Fruit fly (Drosophila melanogaster): ENCODE results near the gene Task6.

Gene Task6

DNA sequence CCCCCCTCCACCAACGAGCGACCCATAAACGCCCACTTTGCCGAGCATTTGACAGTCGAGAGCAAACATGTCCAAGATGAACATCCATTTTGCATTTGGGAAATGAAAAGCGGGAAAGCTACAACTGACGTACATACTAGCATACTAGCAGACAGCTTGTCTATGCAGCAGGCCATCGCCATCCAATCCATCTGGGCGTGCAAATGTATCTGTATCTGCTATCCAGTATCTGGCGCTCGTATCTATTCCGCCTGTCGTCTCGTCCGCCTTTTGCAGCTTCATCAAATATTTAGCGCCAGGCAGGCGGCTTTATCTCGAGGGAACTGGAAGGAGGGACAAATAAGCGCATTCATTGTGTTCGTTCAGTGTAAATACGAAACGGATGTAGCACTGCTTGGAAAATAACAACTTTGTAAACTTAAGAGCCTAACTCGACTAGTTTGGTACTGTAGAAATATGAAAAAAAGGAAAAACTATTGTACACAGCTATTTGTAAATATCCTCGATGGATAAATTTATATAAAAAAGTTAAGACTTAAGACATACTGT lies 39.7 kb upstream of the Task6 start (continued):
- TF ChIP-seq hkb (optimal IDR thresholded peaks at IDR 0.05) (no peak), hkb (GFP tag; IDR thresholded peaks at IDR 0.05) (no peak), aop (GFP tag; IDR thresholded peaks at IDR 0.05) (0 out of 2 replicates have a peak, but pooled peaks have one; percentile 60), cad (GFP tag; optimal IDR thresholded peaks at IDR 0.05) (no peak), gem (tag; optimal IDR thresholded peaks at IDR 0.05) (peak; percentile 7), ci (GFP tag; IDR thresholded peaks at IDR 0.05) (0 out of 3 replicates have a peak, but pooled peaks have one; percentile 62), pzg (GFP tag; optimal IDR thresholded peaks at IDR 0.05) (no peak), BtbVII (GFP tag; optimal IDR thresholded peaks at IDR 0.05) (no peak), CG33557 (GFP tag; optimal IDR thresholded peaks at IDR 0.05) (peak; percentile 14), CG30020 (tag; optimal IDR thresholded peaks at IDR 0.05) (no peak), crol (GFP tag; IDR thresholded peaks at IDR 0.05) (peak; percentile 52), Med (GFP tag) (peak; percentile 71), CG15696 (tag; optimal IDR thresholded peaks at IDR 0.05) (peak; percentile 19), cato (GFP tag; optimal IDR thresholded peaks at IDR 0.05; ENCODE audit: borderline replicate concordance) (no peak), CG14050 (GFP tag; IDR thresholded peaks at IDR 0.05) (no peak), gcm2 (GFP tag; optimal IDR thresholded peaks at IDR 0.05) (no peak), Adf1 (GFP tag; IDR thresholded peaks at IDR 0.05) (no peak), CG11456 (GFP tag; IDR thresholded peaks at IDR 0.05) (0 out of 3 replicates have a peak, but pooled peaks have one; percentile 33), maf-S (GFP tag; optimal IDR thresholded peaks at IDR 0.05) (peak; percentile 1), nom (GFP tag; optimal IDR thresholded peaks at IDR 0.05) (peak; percentile 14), so (GFP tag; IDR thresholded peaks at IDR 0.05) (no peak), sens (GFP tag) (peak; percentile 71)

DNA sequence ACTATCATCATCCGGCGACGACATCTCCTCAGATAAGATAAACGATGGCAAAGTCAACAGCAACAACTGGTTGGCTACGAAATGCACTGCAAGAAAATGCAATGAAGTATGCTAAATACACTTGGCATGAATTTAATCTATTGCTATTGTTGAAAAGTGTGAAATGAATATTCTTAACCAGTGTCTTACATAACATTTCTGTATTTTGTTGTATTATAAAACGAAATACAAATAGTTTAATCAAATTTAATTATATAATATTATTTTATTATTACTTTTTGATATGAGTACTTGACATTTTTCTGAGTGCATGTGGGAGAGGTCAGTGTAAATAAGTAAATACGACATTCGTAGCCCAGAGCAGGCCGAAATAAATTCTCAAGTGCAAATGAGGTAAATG lies 39.2 kb upstream of the Task6 start:
- no peak for TF ChIP-seq Atf6 (GFP tag; IDR thresholded peaks at IDR 0.05)
- peak in 1 of 2 experiments; percentile 55 for TF ChIP-seq Hr51 (GFP tag; optimal IDR thresholded peaks at IDR 0.05)
- no peak for TF ChIP-seq Oaz (GFP tag; IDR thresholded peaks at IDR 0.05)
- TF ChIP-seq ERR (GFP tag; optimal IDR thresholded peaks at IDR 0.05): no peak
- TF ChIP-seq pb (GFP tag; optimal IDR thresholded peaks at IDR 0.05): no peak
- no peak for TF ChIP-seq abd-A (tag; optimal IDR thresholded peaks at IDR 0.05)
- TF ChIP-seq Sox100B (GFP tag; optimal IDR thresholded peaks at IDR 0.05): peak; percentile 71
- TF ChIP-seq CG2202 (tag; optimal IDR thresholded peaks at IDR 0.05): no peak
- TF ChIP-seq Nf-YC (tag; optimal IDR thresholded peaks at IDR 0.05): peak; percentile 19
- no peak for TF ChIP-seq CG12219 (GFP tag; optimal IDR thresholded peaks at IDR 0.05)
- no peak for TF ChIP-seq yki (optimal IDR thresholded peaks at IDR 0.05)
- TF ChIP-seq CoRest (tag; optimal IDR thresholded peaks at IDR 0.05): peak; percentile 64
- TF ChIP-seq D19A (tag; optimal IDR thresholded peaks at IDR 0.05): peak; percentile 55
- TF ChIP-seq Bteb2 (GFP tag; optimal IDR thresholded peaks at IDR 0.05): no peak
- TF ChIP-seq CG7556 (GFP tag; optimal IDR thresholded peaks at IDR 0.05): peak; percentile 45
- TF ChIP-seq CG10274 (GFP tag; optimal IDR thresholded peaks at IDR 0.05): no peak
- no peak for TF ChIP-seq CG16813 (GFP tag; IDR thresholded peaks at IDR 0.05; ENCODE audit: partially characterized antibody)
- TF ChIP-seq CG17361 (GFP tag; IDR thresholded peaks at IDR 0.05): peak; percentile 50; the same call in 2 of the 3 replicates
- TF ChIP-seq Sox102F (GFP tag; optimal IDR thresholded peaks at IDR 0.05): peak; percentile 52
- TF ChIP-seq CG2678 (tag; optimal IDR thresholded peaks at IDR 0.05): peak; percentile 64
- peak; percentile 34 for TF ChIP-seq CG6254 (GFP tag; optimal IDR thresholded peaks at IDR 0.05)
- TF ChIP-seq H2.0 (GFP tag; IDR thresholded peaks at IDR 0.05): no peak
- no peak for TF ChIP-seq ems (GFP tag; optimal IDR thresholded peaks at IDR 0.05)
- peak; percentile 43 for TF ChIP-seq Fer3 (tag; optimal IDR thresholded peaks at IDR 0.05)
- peak; percentile 2 for TF ChIP-seq ind (GFP tag; optimal IDR thresholded peaks at IDR 0.05)
- TF ChIP-seq CG4404 (GFP tag; IDR thresholded peaks at IDR 0.05): peak; percentile 41; the same call in 1 of the 2 replicates
- no peak for TF ChIP-seq wor (GFP tag; IDR thresholded peaks at IDR 0.05)
- peak; percentile 7 for TF ChIP-seq CG13296 (GFP tag; optimal IDR thresholded peaks at IDR 0.05)
- no peak for TF ChIP-seq CG7987 (GFP tag; optimal IDR thresholded peaks at IDR 0.05)
- TF ChIP-seq CG12391 (tag; optimal IDR thresholded peaks at IDR 0.05): peak; percentile 53
